Worm (Caenorhabditis elegans): Measurements from ENCODE around the gene K06H6.5.

The K06H6.5 gene

DNA sequence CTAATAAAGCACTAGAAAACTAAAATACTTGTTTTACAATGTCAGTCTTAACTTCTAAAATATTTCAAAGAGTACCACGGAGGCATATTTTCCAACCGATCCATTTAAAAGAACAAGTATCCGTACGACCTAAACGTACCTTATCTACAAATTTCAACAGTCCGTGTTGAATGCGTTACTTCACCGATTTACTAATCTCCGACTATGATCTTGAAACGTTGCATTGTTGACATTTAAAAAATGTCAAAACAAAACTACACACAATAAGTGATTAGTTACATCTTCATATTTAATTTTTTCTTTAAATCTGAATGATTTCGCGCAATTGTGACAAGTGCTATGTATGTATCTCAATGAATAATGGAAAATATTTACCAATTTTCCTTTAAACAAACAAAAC lies 21.7 kb downstream of the K06H6.5 start:
- TF ChIP-seq dmd-4 (tag; optimal IDR thresholded peaks at IDR 0.05; ENCODE audit: borderline replicate concordance) (no peak), K02D7.2 (tag; optimal IDR thresholded peaks at IDR 0.05) (no peak), hlh-6 (tag; optimal IDR thresholded peaks at IDR 0.05) (no peak), K09A11.1 (tag; optimal IDR thresholded peaks at IDR 0.05; ENCODE audit: insufficient read depth) (no peak), npax-4 (tag; optimal IDR thresholded peaks at IDR 0.05) (no peak), hlh-30 (tag; optimal IDR thresholded peaks at IDR 0.05; ENCODE audit: insufficient read depth) (no peak), pat-9 (tag; optimal IDR thresholded peaks at IDR 0.05) (no peak), nfya-1 (tag; optimal IDR thresholded peaks at IDR 0.05) (no peak), ref-2 (tag; optimal IDR thresholded peaks at IDR 0.05) (no peak), C08G9.2 (tag; optimal IDR thresholded peaks at IDR 0.05) (no peak), hlh-13 (GFP tag; optimal IDR thresholded peaks at IDR 0.05) (no peak), C38D4.7 (GFP tag; optimal IDR thresholded peaks at IDR 0.05) (no peak), syd-9 (tag; optimal IDR thresholded peaks at IDR 0.05) (no peak), madf-2 (tag; optimal IDR thresholded peaks at IDR 0.05) (no peak), lin-11 (tag; optimal IDR thresholded peaks at IDR 0.05) (no peak), hlh-15 (tag; optimal IDR thresholded peaks at IDR 0.05) (no peak), ahr-1 (tag; optimal IDR thresholded peaks at IDR 0.05) (no peak)

DNA sequence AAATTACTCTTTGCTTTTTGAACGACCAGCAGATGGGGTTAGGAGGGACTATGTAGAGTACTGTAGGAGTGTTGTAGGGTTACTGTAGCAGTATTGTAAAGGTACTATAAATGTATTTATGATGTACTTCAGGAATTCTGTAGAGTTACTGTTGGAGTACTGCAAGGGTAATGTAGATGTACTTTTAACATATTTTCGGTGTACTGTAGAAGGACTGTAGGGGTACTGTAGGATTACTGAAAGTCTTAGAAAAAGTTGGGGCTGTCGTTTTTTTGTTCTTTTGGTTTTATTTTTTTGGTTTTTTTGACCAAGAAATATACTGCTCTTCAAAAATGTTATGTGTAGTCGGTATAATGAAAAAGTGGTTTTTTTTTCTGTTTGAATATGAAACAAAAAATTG lies 22.5 kb downstream of the K06H6.5 start:
- no peak for TF ChIP-seq odd-2 (tag; optimal IDR thresholded peaks at IDR 0.05)
- no peak for TF ChIP-seq hlh-8 (tag; optimal IDR thresholded peaks at IDR 0.05)
- TF ChIP-seq ceh-30 (tag; optimal IDR thresholded peaks at IDR 0.05), result no peak
- no peak for TF ChIP-seq F13H6.1 (tag; optimal IDR thresholded peaks at IDR 0.05)
- TF ChIP-seq pha-4 (tag; optimal IDR thresholded peaks at IDR 0.05), result no peak
- TF ChIP-seq nhr-232 (tag; optimal IDR thresholded peaks at IDR 0.05), result no peak
- TF ChIP-seq rnt-1 (tag; optimal IDR thresholded peaks at IDR 0.05), result no peak
- TF ChIP-seq elt-4 (tag; optimal IDR thresholded peaks at IDR 0.05), result no peak

DNA sequence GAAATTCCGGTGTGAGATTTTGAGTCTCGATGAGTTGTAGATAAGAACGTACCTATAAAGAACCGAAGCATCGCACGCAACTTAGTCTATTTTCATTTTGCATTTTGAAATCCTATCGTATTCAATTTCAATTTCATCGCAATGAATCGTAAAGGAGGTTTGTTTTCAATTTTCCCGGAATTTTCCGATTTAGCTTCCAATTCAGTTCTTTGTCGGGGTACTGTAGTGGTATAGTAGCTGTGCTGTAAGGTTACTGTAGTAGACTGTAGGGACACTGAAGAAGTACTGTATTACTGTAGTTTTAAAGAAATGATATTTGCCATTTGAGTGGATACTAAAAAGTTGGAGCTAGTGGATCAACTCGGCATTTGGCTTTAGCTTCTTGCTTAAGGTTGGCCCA lies 23.6 kb downstream of the K06H6.5 start:
- no peak for TF ChIP-seq ceh-19 (GFP tag; optimal IDR thresholded peaks at IDR 0.05)
- no peak for TF ChIP-seq eyg-1 (tag; optimal IDR thresholded peaks at IDR 0.05)
- TF ChIP-seq ceh-45 (GFP tag; IDR thresholded peaks at IDR 0.05), result no peak
- TF ChIP-seq hlh-30 (tag; optimal IDR thresholded peaks at IDR 0.05; ENCODE audit: insufficient read depth), result no peak
- TF ChIP-seq fkh-6 (tag; optimal IDR thresholded peaks at IDR 0.05), result no peak
- TF ChIP-seq ceh-22 (tag; optimal IDR thresholded peaks at IDR 0.05), result no peak
- no peak for TF ChIP-seq pax-1 (tag; optimal IDR thresholded peaks at IDR 0.05)
- no peak for TF ChIP-seq sox-2 (GFP tag; IDR thresholded peaks at IDR 0.05)
- no peak for TF ChIP-seq F13H6.1 (tag; optimal IDR thresholded peaks at IDR 0.05)
- TF ChIP-seq gmeb-2 (tag; optimal IDR thresholded peaks at IDR 0.05), result no peak
- no peak for TF ChIP-seq C08G9.2 (tag; optimal IDR thresholded peaks at IDR 0.05)
- TF ChIP-seq lim-6 (tag; optimal IDR thresholded peaks at IDR 0.05), result no peak

DNA sequence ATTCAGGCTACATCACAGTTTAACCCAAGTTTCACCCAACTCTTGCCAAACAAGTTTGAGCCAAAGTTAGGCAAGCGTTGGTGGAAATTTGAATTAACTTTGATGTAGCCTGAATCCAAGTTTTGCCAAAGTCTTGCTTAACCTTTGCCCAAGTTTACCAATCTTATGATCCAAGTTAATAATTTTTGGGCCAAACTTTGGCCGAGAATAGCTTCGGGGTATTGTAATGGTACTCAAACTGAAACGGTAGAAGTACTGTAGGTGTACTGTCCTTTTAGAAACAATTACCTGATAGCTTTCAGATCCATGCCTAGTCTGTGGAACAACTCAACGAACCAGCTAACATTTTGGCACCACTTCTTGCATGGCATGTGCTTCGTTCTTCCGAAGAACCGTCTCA lies 24.1 kb downstream of the K06H6.5 start, which contains the start of gene nhr-251:
nhr-251 (plus strand) TSS at position 301 of the 400 bp plus-strand sequence.
- TF ChIP-seq mec-3 (tag; optimal IDR thresholded peaks at IDR 0.05; ENCODE audit: borderline replicate concordance) (no peak), gmeb-2 (tag; optimal IDR thresholded peaks at IDR 0.05) (no peak), pag-3 (tag; optimal IDR thresholded peaks at IDR 0.05; ENCODE audit: borderline replicate concordance) (no peak), hlh-6 (tag; optimal IDR thresholded peaks at IDR 0.05) (no peak), unc-42 (tag; optimal IDR thresholded peaks at IDR 0.05) (no peak), ama-1 (optimal IDR thresholded peaks at IDR 0.05) (no peak), nhr-11 (tag; optimal IDR thresholded peaks at IDR 0.05) (no peak), ceh-18 (tag; optimal IDR thresholded peaks at IDR 0.05) (no peak), rnt-1 (tag; optimal IDR thresholded peaks at IDR 0.05) (no peak), pha-2 (tag; optimal IDR thresholded peaks at IDR 0.05) (no peak), syd-9 (tag; optimal IDR thresholded peaks at IDR 0.05) (no peak), ceh-14 (tag; optimal IDR thresholded peaks at IDR 0.05) (no peak), elt-2 (tag; optimal IDR thresholded peaks at IDR 0.05) (no peak), pha-4 (tag; optimal IDR thresholded peaks at IDR 0.05) (no peak)
